Worm (Caenorhabditis elegans): Measurements from ENCODE around the gene C08H9.16.

ce11 chrII:9891031-9891689 lies 1.4 kb upstream of the C08H9.16 start, which contains the start of gene vgln-1:
- TF ChIP-seq fkh-10 (GFP tag; optimal IDR thresholded peaks at IDR 0.05) (no peak), skn-1 (tag; optimal IDR thresholded peaks at IDR 0.05) (no peak), mxl-3 (GFP tag; optimal IDR thresholded peaks at IDR 0.05) (peak; percentile 61), lin-13 (GFP tag; optimal IDR thresholded peaks at IDR 0.05) (no peak), madf-5 (GFP tag; IDR thresholded peaks at IDR 0.05) (no peak), ama-1 (optimal IDR thresholded peaks at IDR 0.05) (no peak), R02D3.7 (tag; optimal IDR thresholded peaks at IDR 0.05) (no peak), nhr-237 (tag; optimal IDR thresholded peaks at IDR 0.05) (no peak), mep-1 (tag; optimal IDR thresholded peaks at IDR 0.05) (no peak), F49E8.2 (tag; optimal IDR thresholded peaks at IDR 0.05; ENCODE audit: borderline replicate concordance) (no peak), zag-1 (tag; optimal IDR thresholded peaks at IDR 0.05) (no peak), jun-1 (tag; optimal IDR thresholded peaks at IDR 0.05) (no peak)

Data from whole organism, L4 larva.